Fruit fly (Drosophila melanogaster) whole organism, embryonic: ENCODE results near the gene SPH93.

Experiments
- CG10366 ChIP-seq: fragments of 200-800 bp; sonication (Bioruptor generic); IDR thresholded peaks from 2 replicates; pipeline ENCODE4 v1.3.6; 2022; ENCODE audit warnings: missing biosample characterization, missing genetic modification characterization
- CG11696 ChIP-seq: fragments of 200-800 bp; sonication (Bioruptor generic); IDR thresholded peaks from 2 replicates; pipeline ENCODE4 v1.3.6; 2022; ENCODE audit warnings: missing biosample characterization, missing genetic modification characterization
- CG16813 ChIP-seq: fragments of 200-800 bp; sonication (Bioruptor generic); IDR thresholded peaks from 3 replicates; pipeline ENCODE4 v1.3.6; 2022; ENCODE audit warnings: missing biosample characterization, missing genetic modification characterization; ENCODE audit not compliant: partially characterized antibody
- CG16815 ChIP-seq: fragments of 200-800 bp; sonication (Bioruptor generic); optimal IDR thresholded peaks from 3 replicates; lab custom pipeline; 2017; ENCODE audit warnings: missing biosample characterization, mild to moderate bottlenecking, missing genetic modification characterization
- CG17328 ChIP-seq: fragments of 200-800 bp; sonication (Bioruptor generic); IDR thresholded peaks from 2 replicates; pipeline ENCODE4 v1.3.6; 2022; ENCODE audit warnings: missing biosample characterization, missing genetic modification characterization
- CG17612 ChIP-seq: fragments of 200-800 bp; sonication (Bioruptor generic); IDR thresholded peaks from 2 replicates; pipeline ENCODE4 v1.3.6; 2022; ENCODE audit warnings: missing biosample characterization, missing genetic modification characterization
- CG18476 ChIP-seq: fragments of 200-800 bp; sonication (Bioruptor generic); optimal IDR thresholded peaks from 2 replicates; lab custom pipeline; 2016; ENCODE audit warnings: missing biosample characterization, mild to moderate bottlenecking, missing genetic modification characterization
- CG2199 ChIP-seq: fragments of 200-800 bp; sonication (Bioruptor generic); IDR thresholded peaks from 3 replicates; pipeline ENCODE4 v1.3.6; 2022; ENCODE audit warnings: missing biosample characterization, missing genetic modification characterization
- CG33213 ChIP-seq: fragments of 200-800 bp; sonication (Bioruptor generic); optimal IDR thresholded peaks from 3 replicates; lab custom pipeline; 2016; ENCODE audit warnings: missing biosample characterization, missing genetic modification characterization
- CG34376 ChIP-seq: fragments of 200-800 bp; sonication (Bioruptor generic); optimal IDR thresholded peaks from 2 replicates; lab custom pipeline; 2018; ENCODE audit warnings: missing biosample characterization, mild to moderate bottlenecking, missing genetic modification characterization
- CG4404 ChIP-seq: fragments of 200-800 bp; sonication (Bioruptor generic); IDR thresholded peaks from 2 replicates; pipeline ENCODE4 v1.3.6; 2022; ENCODE audit warnings: missing biosample characterization, missing genetic modification characterization
- CG4854 ChIP-seq: fragments of 200-800 bp; sonication (Bioruptor generic); optimal IDR thresholded peaks from 2 replicates; lab custom pipeline; 2016; ENCODE audit warnings: missing biosample characterization, missing genetic modification characterization, inconsistent platforms
- CG6791 ChIP-seq: fragments of 200-800 bp; sonication (Bioruptor generic); IDR thresholded peaks from 3 replicates; pipeline ENCODE4 v1.3.6; 2022; ENCODE audit warnings: missing biosample characterization, missing genetic modification characterization; ENCODE audit not compliant: partially characterized antibody
- CG7786 ChIP-seq: fragments of 200-800 bp; sonication (Bioruptor generic); optimal IDR thresholded peaks from 2 replicates; lab custom pipeline; 2016; ENCODE audit warnings: missing biosample characterization, missing genetic modification characterization
- CG8089 ChIP-seq: fragments of 200-800 bp; sonication (Bioruptor generic); optimal IDR thresholded peaks from 3 replicates; lab custom pipeline; 2016; ENCODE audit warnings: missing biosample characterization, missing genetic modification characterization
- Dek ChIP-seq: fragments of 200-800 bp; sonication (Bioruptor generic); optimal IDR thresholded peaks from 3 replicates; lab custom pipeline; 2019; ENCODE audit warnings: missing biosample characterization, mild to moderate bottlenecking, missing genetic modification characterization, moderate library complexity
- Ets65A ChIP-seq: fragments of 200-800 bp; sonication (Bioruptor generic); peaks from one replicate; lab custom pipeline; 2016; ENCODE audit warnings: missing biosample characterization, missing genetic modification characterization
- GATAe ChIP-seq: fragments of 200-800 bp; sonication (Bioruptor generic); conservative IDR thresholded peaks from 2 replicates; pipeline ENCODE4 v1.3.6; 2022; ENCODE audit warnings: missing biosample characterization, missing genetic modification characterization
- HHEX ChIP-seq: fragments of 200-800 bp; sonication (Bioruptor generic); optimal IDR thresholded peaks from 3 replicates; lab custom pipeline; 2017; ENCODE audit warnings: missing biosample characterization, mild to moderate bottlenecking, missing genetic modification characterization, missing genetic modification reagents
- Hmx ChIP-seq: fragments of 200-800 bp; sonication (Bioruptor generic); optimal IDR thresholded peaks from 2 replicates; lab custom pipeline; 2016; ENCODE audit warnings: missing biosample characterization, missing genetic modification characterization
- Hr39 ChIP-seq: fragments of >200 bp; optimal IDR thresholded peaks from 2 replicates; lab custom pipeline; 2017
- Kr ChIP-seq: fragments of 200-800 bp; sonication (Bioruptor generic); optimal IDR thresholded peaks from 2 replicates; lab custom pipeline; 2017; ENCODE audit warnings: missing biosample characterization, mild to moderate bottlenecking, missing genetic modification characterization
- Mad ChIP-seq: fragments of 200-800 bp; sonication (Bioruptor generic); optimal IDR thresholded peaks from 2 replicates; lab custom pipeline; 2016; ENCODE audit warnings: missing biosample characterization, missing genetic modification characterization
- Med ChIP-seq: fragments of 200-800 bp; sonication (Bioruptor generic); peaks from one replicate; lab custom pipeline; 2016; ENCODE audit warnings: missing biosample characterization, missing genetic modification characterization, mild to moderate bottlenecking, inconsistent platforms, moderate library complexity
- Mes4 ChIP-seq: fragments of 200-800 bp; sonication (Bioruptor generic); optimal IDR thresholded peaks from 2 replicates; lab custom pipeline; 2016; ENCODE audit warnings: missing biosample characterization, missing genetic modification characterization
- NC2β ChIP-seq: fragments of 200-800 bp; sonication (Bioruptor generic); optimal IDR thresholded peaks from 2 replicates; lab custom pipeline; 2016; ENCODE audit warnings: missing biosample characterization, missing genetic modification characterization
- Sox102F ChIP-seq: fragments of 200-800 bp; sonication (Bioruptor generic); optimal IDR thresholded peaks from 2 replicates; lab custom pipeline; 2018; ENCODE audit warnings: missing biosample characterization, mild to moderate bottlenecking, missing genetic modification characterization, moderate library complexity
- Tbp ChIP-seq: fragments of >200 bp; optimal IDR thresholded peaks from 2 replicates; lab custom pipeline; 2018; ENCODE audit warnings: missing biosample characterization, missing genetic modification characterization
- ase ChIP-seq: fragments of 200-800 bp; sonication (Bioruptor generic); IDR thresholded peaks from 3 replicates; pipeline ENCODE4 v1.3.6; 2022; ENCODE audit warnings: missing biosample characterization, missing genetic modification characterization
- cwo ChIP-seq: fragments of 200-800 bp; sonication (Bioruptor generic); optimal IDR thresholded peaks from 3 replicates; lab custom pipeline; 2017; ENCODE audit warnings: missing biosample characterization, missing genetic modification characterization, mild to moderate bottlenecking, moderate library complexity, missing genetic modification reagents
- en ChIP-seq: fragments of 200-800 bp; sonication (Bioruptor generic); optimal IDR thresholded peaks from 2 replicates; lab custom pipeline; 2016; ENCODE audit warnings: missing biosample characterization, missing genetic modification characterization
- exex ChIP-seq: fragments of 200-800 bp; sonication (Bioruptor generic); optimal IDR thresholded peaks from 4 replicates; lab custom pipeline; 2018; ENCODE audit warnings: missing biosample characterization, mild to moderate bottlenecking, missing genetic modification characterization, moderate library complexity
- gem ChIP-seq: fragments of 200-800 bp; sonication (Bioruptor generic); optimal IDR thresholded peaks from 2 replicates; lab custom pipeline; 2019; ENCODE audit warnings: missing biosample characterization, mild to moderate bottlenecking, missing genetic modification characterization, moderate library complexity
- gro ChIP-seq: fragments of 200-800 bp; sonication (Bioruptor generic); optimal IDR thresholded peaks from 2 replicates; lab custom pipeline; 2016; ENCODE audit warnings: missing biosample characterization, missing genetic modification characterization
- hbn ChIP-seq: fragments of 200-800 bp; sonication (Bioruptor generic); IDR thresholded peaks from 2 replicates; pipeline ENCODE4 v1.3.6; 2022; ENCODE audit warnings: missing biosample characterization, missing genetic modification characterization; ENCODE audit not compliant: partially characterized antibody
- jigr1 ChIP-seq: fragments of 200-800 bp; sonication (Bioruptor generic); IDR thresholded peaks from 3 replicates; pipeline ENCODE4 v1.3.6; 2022; ENCODE audit warnings: missing biosample characterization, missing genetic modification characterization
- lab ChIP-seq: fragments of 200-800 bp; sonication (Bioruptor generic); optimal IDR thresholded peaks from 3 replicates; lab custom pipeline; 2017; ENCODE audit warnings: missing biosample characterization, missing genetic modification characterization, mild to moderate bottlenecking, moderate library complexity, missing genetic modification reagents
- mirr ChIP-seq: fragments of 200-800 bp; sonication (Bioruptor generic); optimal IDR thresholded peaks from 3 replicates; lab custom pipeline; 2018; ENCODE audit warnings: missing biosample characterization, mild to moderate bottlenecking, missing genetic modification characterization
- nau ChIP-seq: fragments of 200-800 bp; sonication (Bioruptor generic); optimal IDR thresholded peaks from 3 replicates; lab custom pipeline; 2017; ENCODE audit warnings: missing biosample characterization, mild to moderate bottlenecking, missing genetic modification characterization, missing genetic modification reagents
- nmo ChIP-seq: fragments of 200-800 bp; sonication (Bioruptor generic); optimal IDR thresholded peaks from 2 replicates; lab custom pipeline; 2018; ENCODE audit warnings: missing biosample characterization, mild to moderate bottlenecking, missing genetic modification characterization, moderate library complexity
- onecut ChIP-seq: fragments of 200-800 bp; sonication (Bioruptor generic); IDR thresholded peaks from 2 replicates; pipeline ENCODE4 v1.3.6; 2022; ENCODE audit warnings: missing biosample characterization, missing genetic modification characterization
- otp ChIP-seq: fragments of 200-800 bp; sonication (Bioruptor generic); IDR thresholded peaks from 3 replicates; pipeline ENCODE4, ENCODE4 v1.3.6; 2022; ENCODE audit warnings: missing biosample characterization, missing genetic modification characterization
- p53 ChIP-seq: fragments of 200-800 bp; sonication (Bioruptor generic); optimal IDR thresholded peaks from 2 replicates; lab custom pipeline; 2016; ENCODE audit warnings: missing biosample characterization, missing genetic modification characterization
- pita ChIP-seq: fragments of 200-800 bp; sonication (Bioruptor generic); optimal IDR thresholded peaks from 2 replicates; lab custom pipeline; 2017; ENCODE audit warnings: missing biosample characterization, mild to moderate bottlenecking, missing genetic modification characterization
- run ChIP-seq: fragments of 200-800 bp; sonication (Bioruptor generic); optimal IDR thresholded peaks from 3 replicates; lab custom pipeline; 2018; ENCODE audit warnings: missing biosample characterization, mild to moderate bottlenecking, missing genetic modification characterization
- sens-2 ChIP-seq: fragments of 200-800 bp; sonication (Bioruptor generic); IDR thresholded peaks from 2 replicates; pipeline ENCODE4 v1.3.6; 2022; ENCODE audit warnings: missing biosample characterization, missing genetic modification characterization
- sug ChIP-seq: fragments of 200-800 bp; optimal IDR thresholded peaks from 2 replicates; lab custom pipeline; 2019; ENCODE audit warnings: missing biosample characterization, mild to moderate bottlenecking, missing genetic modification characterization, moderate library complexity
- unpg ChIP-seq: fragments of 200-800 bp; sonication (Bioruptor generic); optimal IDR thresholded peaks from 3 replicates; lab custom pipeline; 2018; ENCODE audit warnings: missing biosample characterization, mild to moderate bottlenecking, missing genetic modification characterization, moderate library complexity

The SPH93 gene

dm6 chr2L:17421366-17421765 lies 34.4 kb downstream of the SPH93 start (continued):
- TF ChIP-seq CG4404 (GFP tag; lab: Robert Waterston, UW) = peak; percentile 25; the same call in 1 of the 2 replicates
- no peak for TF ChIP-seq Med
- TF ChIP-seq cwo (GFP tag; lab: Kevin White, UChicago) = peak; percentile 3
- no peak for TF ChIP-seq en
- TF ChIP-seq Dek = peak; percentile 1
- peak; percentile 57 for TF ChIP-seq lab (GFP tag; lab: Kevin White, UChicago)
- no peak for TF ChIP-seq CG16815 (GFP tag; lab: Kevin White, UChicago)
- TF ChIP-seq hbn = no peak
- peak; percentile 60 for TF ChIP-seq Sox102F
- no peak for TF ChIP-seq pita (GFP tag; lab: Kevin White, UChicago)
- no peak for TF ChIP-seq Hmx (GFP tag; lab: Kevin White, UChicago)

dm6 chr2L:17420419-17420818 lies 35.3 kb downstream of the SPH93 start:
- TF ChIP-seq sug = peak; percentile 62
- no peak for TF ChIP-seq nau (GFP tag; lab: Kevin White, UChicago)
- peak; percentile 57 for TF ChIP-seq CG34376 (GFP tag; lab: Kevin White, UChicago)
- no peak for TF ChIP-seq CG16813 (GFP tag; lab: Robert Waterston, UW)
- TF ChIP-seq onecut (GFP tag; lab: Robert Waterston, UW) = no peak
- no peak for TF ChIP-seq CG2199 (GFP tag; lab: Robert Waterston, UW)
- no peak for TF ChIP-seq CG17328 (GFP tag; lab: Robert Waterston, UW)
- peak; percentile 64 for TF ChIP-seq mirr (GFP tag; lab: Kevin White, UChicago)
- peak; percentile 49; the same call in 1 of the 2 replicates for TF ChIP-seq sens-2
- TF ChIP-seq CG18476 (GFP tag; lab: Kevin White, UChicago) = no peak
- TF ChIP-seq GATAe (GFP tag; lab: Robert Waterston, UW) = 0 out of 2 replicates have a peak, but pooled peaks have one; percentile 34
- TF ChIP-seq CG10366 (GFP tag; lab: Robert Waterston, UW) = no peak
- TF ChIP-seq CG17612 (GFP tag; lab: Robert Waterston, UW) = no peak
- no peak for TF ChIP-seq CG6791
- TF ChIP-seq exex = peak; percentile 97
- TF ChIP-seq run (tag; lab: Kevin White, UChicago) = no peak
- TF ChIP-seq jigr1 (GFP tag; lab: Robert Waterston, UW) = no peak
- no peak for TF ChIP-seq CG4854 (GFP tag; lab: Kevin White, UChicago)
- TF ChIP-seq Ets65A (GFP tag; lab: Kevin White, UChicago) = no peak
- TF ChIP-seq p53 = no peak
- TF ChIP-seq otp (GFP tag; lab: Robert Waterston, UW) = no peak
- TF ChIP-seq CG11696 (GFP tag; lab: Robert Waterston, UW) = no peak
- TF ChIP-seq Mes4 (GFP tag; lab: Kevin White, UChicago) = no peak
- peak; percentile 24 for TF ChIP-seq gro
- TF ChIP-seq gem (tag; lab: Kevin White, UChicago) = no peak

- TF ChIP-seq Hr39 (lab: Kevin White, UChicago) (no peak), nmo (GFP tag; lab: Kevin White, UChicago) (no peak), ase (GFP tag; lab: Robert Waterston, UW) (no peak), CG8089 (GFP tag; lab: Kevin White, UChicago) (no peak), CG33213 (GFP tag; lab: Kevin White, UChicago) (no peak), CG7786 (no peak), Mad (no peak), Tbp (GFP tag; lab: Kevin White, UChicago) (no peak), Kr (GFP tag; lab: Kevin White, UChicago) (no peak), HHEX (no peak), NC2β (GFP tag; lab: Kevin White, UChicago) (no peak), unpg (GFP tag; lab: Kevin White, UChicago) (no peak)
Observed at dm6 chr2L:17412533-17412932, 43.2 kb downstream of the SPH93 start, which contains the start of gene Rsph9. Rsph9 (minus strand) TSS chr2L:17412633.
